Worm (Caenorhabditis elegans) whole organism, early embryonic: Measurements from ENCODE around the gene ipla-6.

ENCODE experiments used
- F13C5.2 ChIP-seq: sonication (generic microtip); optimal IDR thresholded peaks from 2 replicates; lab custom pipeline; 2017; ENCODE audit warnings: mild to moderate bottlenecking, missing genetic modification characterization, inconsistent platforms, missing compliant biosample characterization
- ama-1 ChIP-seq: fragments of 150-350 bp; optimal IDR thresholded peaks from 2 replicates; lab custom pipeline; 2014
- ceh-36 ChIP-seq: sonication (generic microtip); optimal IDR thresholded peaks from 2 replicates; lab custom pipeline; 2016; ENCODE audit warnings: missing genetic modification characterization, inconsistent platforms, missing compliant biosample characterization
- ets-7 ChIP-seq: sonication (generic microtip); optimal IDR thresholded peaks from 2 replicates; lab custom pipeline; 2016; ENCODE audit warnings: missing genotype, missing genetic modification characterization, missing compliant biosample characterization
- hmbx-1 ChIP-seq: sonication (generic microtip); optimal IDR thresholded peaks from 2 replicates; lab custom pipeline; 2016; ENCODE audit warnings: mild to moderate bottlenecking, missing genetic modification characterization, missing compliant biosample characterization

DNA sequence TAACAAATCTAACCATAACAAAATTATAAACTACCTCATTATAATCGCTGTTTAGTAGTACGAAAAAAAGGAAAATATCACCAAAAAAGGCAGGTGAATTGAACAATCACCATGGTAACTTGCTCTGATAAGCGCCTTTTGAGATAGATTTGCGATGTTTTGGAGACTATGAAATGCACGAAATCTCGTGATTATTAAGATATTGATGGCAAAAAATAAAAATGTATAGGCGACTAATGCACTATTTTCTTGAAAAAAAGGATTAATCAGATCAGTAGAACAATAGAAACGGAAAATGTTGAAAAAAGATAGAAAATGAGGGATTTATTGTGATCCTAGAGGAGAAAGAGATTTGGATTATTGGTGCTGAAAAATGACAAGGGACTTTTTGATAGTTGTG is 51.1 kb downstream of the ipla-6 start:
- TF ChIP-seq hmbx-1 (no peak), ets-7 (no peak), ama-1 (lab: Kevin White, UChicago) (no peak), F13C5.2 (tag; lab: Kevin White, UChicago) (no peak), ceh-36 (no peak)
